Worm (Caenorhabditis elegans) whole organism, young adult: ENCODE measurements around the gene K09C6.3.

ENCODE experiments used
- D2030.7 ChIP-seq: fragments of 200-800 bp; sonication (Bioruptor generic); IDR thresholded peaks from 2 replicates; pipeline ENCODE4 v1.3.6; 2022; ENCODE audit warnings: missing genetic modification reagents, missing genetic modification characterization, missing compliant biosample characterization
- ama-1 ChIP-seq, 3 experiments: fragments of 150-350 bp in 1 of 3; sonication (generic microtip) in 2 of 3; optimal IDR thresholded peaks; 2 replicates each; lab custom pipeline; 2014 to 2018; ENCODE audit warnings: missing biosample characterization in 2 of 3, missing genetic modification characterization in 2 of 3, missing genetic modification reagents in 2 of 3
- attf-5 ChIP-seq: fragments of 200-800 bp; sonication (Bioruptor generic); optimal IDR thresholded peaks from 2 replicates; lab custom pipeline; 2018; ENCODE audit warnings: mild to moderate bottlenecking, missing genetic modification characterization, missing compliant biosample characterization
- cebp-1 ChIP-seq, 2 experiments: fragments of 200-800 bp in 1 of 2; sonication (Bioruptor generic) in 1 of 2; sonication (generic microtip) in 1 of 2; IDR thresholded peaks in 1 of 2; optimal IDR thresholded peaks in 1 of 2; 2 replicates each; pipeline versions ENCODE4 v1.3.6 to Lab custom; 2017 to 2022; ENCODE audit warnings: missing compliant biosample characterization in 2 of 2, missing genetic modification characterization in 2 of 2, mild to moderate bottlenecking in 1 of 2, missing genetic modification reagents in 1 of 2, moderate library complexity in 1 of 2
- efl-1 ChIP-seq: fragments of 150-350 bp; optimal IDR thresholded peaks from 2 replicates; lab custom pipeline; 2014; ENCODE audit warnings: missing biosample characterization, missing genetic modification reagents, missing genetic modification characterization
- mxl-1 ChIP-seq: sonication (generic microtip); optimal IDR thresholded peaks from 2 replicates; lab custom pipeline; 2016; ENCODE audit warnings: missing genetic modification characterization, missing compliant biosample characterization
- nhr-90 ChIP-seq: sonication (generic microtip); optimal IDR thresholded peaks from 2 replicates; lab custom pipeline; 2016; ENCODE audit warnings: missing genotype, mild to moderate bottlenecking, missing genetic modification characterization, missing compliant biosample characterization
- sea-2 ChIP-seq: fragments of 200-800 bp; sonication (Bioruptor generic); IDR thresholded peaks from 2 replicates; pipeline ENCODE4 v1.3.6; 2022; ENCODE audit warnings: missing genetic modification characterization, missing compliant biosample characterization
- snpc-1.1 ChIP-seq: sonication (generic microtip); optimal IDR thresholded peaks from 2 replicates; lab custom pipeline; 2017; ENCODE audit warnings: missing genetic modification characterization, mild to moderate bottlenecking, missing compliant biosample characterization, antibody characterized with exemption, moderate library complexity, missing genotype, missing genetic modification reagents; ENCODE audit not compliant: insufficient read depth
- unc-130 ChIP-seq: sonication (generic microtip); optimal IDR thresholded peaks from 2 replicates; lab custom pipeline; 2016; ENCODE audit warnings: missing genetic modification reagents, missing genetic modification characterization, missing compliant biosample characterization
- zim-3 ChIP-seq: sonication (generic microtip); optimal IDR thresholded peaks from 2 replicates; lab custom pipeline; 2017; ENCODE audit warnings: mild to moderate bottlenecking, missing genetic modification characterization, moderate library complexity, missing compliant biosample characterization

ce11 chrV:871029-871428, 18.7 kb downstream of the K09C6.3 start, which contains the start of gene T02B11.4:
- no peak for TF ChIP-seq efl-1
- no peak for TF ChIP-seq ama-1 (optimal IDR thresholded peaks at IDR 0.05; lab: Kevin White, UChicago)
- no peak for TF ChIP-seq ama-1 (GFP tag; optimal IDR thresholded peaks at IDR 0.05; lab: Kevin White, UChicago)
- no peak for TF ChIP-seq mxl-1 (tag; lab: Kevin White, UChicago)
- no peak for TF ChIP-seq unc-130 (GFP tag; lab: Kevin White, UChicago)
- no peak for TF ChIP-seq nhr-90
- no peak for TF ChIP-seq D2030.7 (GFP tag; lab: Robert Waterston, UW)
- no peak for TF ChIP-seq zim-3 (tag; lab: Kevin White, UChicago)
- TF ChIP-seq sea-2 (GFP tag; lab: Robert Waterston, UW) = no peak
- no peak for TF ChIP-seq cebp-1 (GFP tag; IDR thresholded peaks at IDR 0.05; lab: Robert Waterston, UW)
- no peak for TF ChIP-seq cebp-1 (tag; optimal IDR thresholded peaks at IDR 0.05; lab: Kevin White, UChicago)
- no peak for TF ChIP-seq attf-5 (GFP tag; lab: Kevin White, UChicago)
- no peak for TF ChIP-seq snpc-1.1 (tag; lab: Kevin White, UChicago)
